Fruit fly (Drosophila melanogaster) whole organism, embryonic: ENCODE results near the gene kirre.

Experiments
- Adf1 ChIP-seq: fragments of 200-800 bp; sonication (Bioruptor generic); IDR thresholded peaks from 2 replicates; pipeline ENCODE4 v1.3.6; 2022; ENCODE audit warnings: missing biosample characterization, missing genetic modification characterization
- Asciz ChIP-seq: fragments of 200-800 bp; sonication (Bioruptor generic); optimal IDR thresholded peaks from 2 replicates; lab custom pipeline; 2017; ENCODE audit warnings: missing biosample characterization, mild to moderate bottlenecking, missing genetic modification characterization, missing genetic modification reagents
- B-H2 ChIP-seq: fragments of 200-800 bp; sonication (Bioruptor generic); optimal IDR thresholded peaks from 2 replicates; lab custom pipeline; 2018; ENCODE audit warnings: missing biosample characterization, mild to moderate bottlenecking, missing genetic modification characterization
- Bdp1 ChIP-seq: fragments of 200-800 bp; sonication (Bioruptor generic); optimal IDR thresholded peaks from 3 replicates; lab custom pipeline; 2016; ENCODE audit warnings: missing biosample characterization, missing genetic modification characterization
- CG10209 ChIP-seq: fragments of 200-800 bp; sonication (Bioruptor generic); optimal IDR thresholded peaks from 3 replicates; lab custom pipeline; 2017; ENCODE audit warnings: missing biosample characterization, mild to moderate bottlenecking, missing genetic modification characterization, missing genetic modification reagents
- CG10274 ChIP-seq: fragments of 200-800 bp; sonication (Bioruptor generic); optimal IDR thresholded peaks from 3 replicates; lab custom pipeline; 2017; ENCODE audit warnings: missing biosample characterization, mild to moderate bottlenecking, missing genetic modification characterization
- CG10462 ChIP-seq: fragments of 200-800 bp; sonication (Bioruptor generic); optimal IDR thresholded peaks from 2 replicates; lab custom pipeline; 2016; ENCODE audit warnings: missing biosample characterization, missing genetic modification characterization
- CG12942 ChIP-seq: fragments of 200-800 bp; sonication (Bioruptor generic); optimal IDR thresholded peaks from 3 replicates; lab custom pipeline; 2016; ENCODE audit warnings: missing biosample characterization, missing genetic modification characterization
- CG1603 ChIP-seq: fragments of 200-800 bp; sonication (Bioruptor generic); optimal IDR thresholded peaks from 2 replicates; lab custom pipeline; 2019; ENCODE audit warnings: missing biosample characterization, mild to moderate bottlenecking, missing genetic modification characterization, moderate library complexity
- CG2712 ChIP-seq: fragments of 200-800 bp; optimal IDR thresholded peaks from 3 replicates; lab custom pipeline; 2019; ENCODE audit warnings: missing biosample characterization, mild to moderate bottlenecking, missing genetic modification characterization, moderate library complexity
- CG31441 ChIP-seq: fragments of 200-800 bp; sonication (Bioruptor generic); IDR thresholded peaks from 2 replicates; pipeline ENCODE4 v1.3.6; 2022; ENCODE audit warnings: missing biosample characterization, missing genetic modification characterization
- CG32772 ChIP-seq: fragments of 200-800 bp; sonication (Bioruptor generic); IDR thresholded peaks from 2 replicates; pipeline ENCODE4 v1.3.6; 2022; ENCODE audit warnings: missing biosample characterization, missing genetic modification characterization
- CG3281 ChIP-seq: fragments of 200-800 bp; sonication (Bioruptor generic); optimal IDR thresholded peaks from 3 replicates; lab custom pipeline; 2017; ENCODE audit warnings: missing biosample characterization, mild to moderate bottlenecking, missing genetic modification characterization
- CG42726 ChIP-seq: fragments of 200-800 bp; sonication (Bioruptor generic); IDR thresholded peaks from 2 replicates; pipeline ENCODE4 v1.3.6; 2022; ENCODE audit warnings: missing biosample characterization, missing genetic modification characterization; ENCODE audit not compliant: partially characterized antibody
- CG4424 ChIP-seq: fragments of 200-800 bp; sonication (Bioruptor generic); optimal IDR thresholded peaks from 3 replicates; lab custom pipeline; 2016; ENCODE audit warnings: missing biosample characterization, missing genetic modification characterization
- CG4617 ChIP-seq: fragments of 200-800 bp; sonication (Bioruptor generic); optimal IDR thresholded peaks from 3 replicates; lab custom pipeline; 2016; ENCODE audit warnings: missing biosample characterization, missing genetic modification characterization, borderline replicate concordance
- CG6654 ChIP-seq: fragments of 200-800 bp; sonication (Bioruptor generic); optimal IDR thresholded peaks from 2 replicates; lab custom pipeline; 2017; ENCODE audit warnings: missing biosample characterization, mild to moderate bottlenecking, missing genetic modification characterization
- CG6765 ChIP-seq: fragments of 200-800 bp; sonication (Bioruptor generic); optimal IDR thresholded peaks from 3 replicates; lab custom pipeline; 2017; ENCODE audit warnings: missing biosample characterization, mild to moderate bottlenecking, missing genetic modification characterization
- CTCF ChIP-seq: fragments of 200-800 bp; sonication (Bioruptor generic); optimal IDR thresholded peaks from 2 replicates; lab custom pipeline; 2017; ENCODE audit warnings: missing biosample characterization, mild to moderate bottlenecking, missing genetic modification characterization, moderate library complexity
- Camta ChIP-seq: fragments of 200-800 bp; sonication (Bioruptor generic); optimal IDR thresholded peaks from 2 replicates; lab custom pipeline; 2016; ENCODE audit warnings: missing biosample characterization, missing genetic modification characterization
- Dfd ChIP-seq, 2 experiments: fragments of >200 bp; optimal IDR thresholded peaks; 2 replicates each; lab custom pipeline; 2017; ENCODE audit warnings: missing biosample characterization in 2 of 2, missing genetic modification characterization in 2 of 2
- Doc2 ChIP-seq: fragments of 200-800 bp; sonication (Bioruptor generic); IDR thresholded peaks from 2 replicates; pipeline ENCODE4 v1.3.6; 2022; ENCODE audit warnings: missing biosample characterization, missing genetic modification characterization
- Ets65A ChIP-seq: fragments of 200-800 bp; sonication (Bioruptor generic); peaks from one replicate; lab custom pipeline; 2016; ENCODE audit warnings: missing biosample characterization, missing genetic modification characterization
- GATAe ChIP-seq: fragments of 200-800 bp; sonication (Bioruptor generic); conservative IDR thresholded peaks from 2 replicates; pipeline ENCODE4 v1.3.6; 2022; ENCODE audit warnings: missing biosample characterization, missing genetic modification characterization
- HHEX ChIP-seq: fragments of 200-800 bp; sonication (Bioruptor generic); optimal IDR thresholded peaks from 3 replicates; lab custom pipeline; 2017; ENCODE audit warnings: missing biosample characterization, mild to moderate bottlenecking, missing genetic modification characterization, missing genetic modification reagents
- HLH3B ChIP-seq: fragments of 200-800 bp; sonication (Bioruptor generic); IDR thresholded peaks from 2 replicates; pipeline ENCODE4 v1.3.6; 2022; ENCODE audit warnings: missing biosample characterization, missing genetic modification characterization
- Lim3 ChIP-seq: fragments of 200-800 bp; sonication (Bioruptor generic); IDR thresholded peaks from 2 replicates; pipeline ENCODE4 v1.3.6; 2022; ENCODE audit warnings: missing biosample characterization, missing genetic modification characterization
- Mes4 ChIP-seq: fragments of 200-800 bp; sonication (Bioruptor generic); optimal IDR thresholded peaks from 2 replicates; lab custom pipeline; 2016; ENCODE audit warnings: missing biosample characterization, missing genetic modification characterization
- NC2β ChIP-seq: fragments of 200-800 bp; sonication (Bioruptor generic); optimal IDR thresholded peaks from 2 replicates; lab custom pipeline; 2016; ENCODE audit warnings: missing biosample characterization, missing genetic modification characterization
- Pdp1 ChIP-seq, 2 experiments: fragments of 200-800 bp; sonication (Bioruptor generic); optimal IDR thresholded peaks; 3 replicates each; lab custom pipeline; 2016; ENCODE audit warnings: missing biosample characterization in 2 of 2, missing genetic modification characterization in 2 of 2, mild to moderate bottlenecking in 1 of 2, moderate library complexity in 1 of 2
- Trl ChIP-seq, 3 experiments: fragments of >200 bp in 2 of 3; fragments of 200-800 bp in 1 of 3; sonication (Bioruptor generic) in 1 of 3; optimal IDR thresholded peaks; 2 replicates in 1 of 3; 3 replicates in 2 of 3; lab custom pipeline; 2016 to 2017; ENCODE audit warnings: missing biosample characterization in 1 of 3, missing genetic modification characterization in 1 of 3
- corto ChIP-seq: fragments of 200-800 bp; sonication (Bioruptor generic); optimal IDR thresholded peaks from 2 replicates; lab custom pipeline; 2016; ENCODE audit warnings: missing biosample characterization, mild to moderate bottlenecking, missing genetic modification characterization, moderate library complexity
- fru ChIP-seq: fragments of >200 bp; optimal IDR thresholded peaks from 2 replicates; lab custom pipeline; 2017
- gcm ChIP-seq: fragments of 200-800 bp; sonication (Bioruptor generic); optimal IDR thresholded peaks from 2 replicates; lab custom pipeline; 2019; ENCODE audit warnings: missing biosample characterization, mild to moderate bottlenecking, missing genetic modification characterization, moderate library complexity
- grn ChIP-seq: fragments of 200-800 bp; sonication (Bioruptor generic); optimal IDR thresholded peaks from 3 replicates; lab custom pipeline; 2017; ENCODE audit warnings: missing biosample characterization, missing genetic modification characterization
- jing ChIP-seq: fragments of 200-800 bp; sonication (Bioruptor generic); optimal IDR thresholded peaks from 2 replicates; lab custom pipeline; 2018; ENCODE audit warnings: missing biosample characterization, mild to moderate bottlenecking, missing genetic modification characterization
- lab ChIP-seq: fragments of 200-800 bp; sonication (Bioruptor generic); optimal IDR thresholded peaks from 3 replicates; lab custom pipeline; 2017; ENCODE audit warnings: missing biosample characterization, missing genetic modification characterization, mild to moderate bottlenecking, moderate library complexity, missing genetic modification reagents
- nmo ChIP-seq: fragments of 200-800 bp; sonication (Bioruptor generic); optimal IDR thresholded peaks from 2 replicates; lab custom pipeline; 2018; ENCODE audit warnings: missing biosample characterization, mild to moderate bottlenecking, missing genetic modification characterization, moderate library complexity
- pnt ChIP-seq: fragments of 200-800 bp; sonication (Bioruptor generic); optimal IDR thresholded peaks from 3 replicates; lab custom pipeline; 2016; ENCODE audit warnings: missing biosample characterization, missing genetic modification characterization
- row ChIP-seq: fragments of 200-800 bp; sonication (Bioruptor generic); IDR thresholded peaks from 3 replicates; pipeline ENCODE4 v1.3.6; 2022; ENCODE audit warnings: missing biosample characterization, missing genetic modification characterization
- sens-2 ChIP-seq: fragments of 200-800 bp; sonication (Bioruptor generic); IDR thresholded peaks from 2 replicates; pipeline ENCODE4 v1.3.6; 2022; ENCODE audit warnings: missing biosample characterization, missing genetic modification characterization
- tio ChIP-seq: fragments of 200-800 bp; sonication (Bioruptor generic); optimal IDR thresholded peaks from 2 replicates; lab custom pipeline; 2017; ENCODE audit warnings: missing biosample characterization, missing genetic modification characterization, inconsistent platforms
- tll ChIP-seq, 2 experiments: fragments of 200-800 bp in 1 of 2; fragments of >200 bp in 1 of 2; sonication (Bioruptor generic) in 1 of 2; optimal IDR thresholded peaks; 2 replicates each; lab custom pipeline; 2017 to 2019; ENCODE audit warnings: missing biosample characterization in 2 of 2, missing genetic modification characterization in 2 of 2, mild to moderate bottlenecking in 1 of 2, moderate library complexity in 1 of 2

The kirre gene

dm6 chrX:2803776-2804175 is 63.6 kb downstream of the kirre start:
- TF ChIP-seq Asciz (no peak), CG12942 (GFP tag; lab: Kevin White, UChicago) (no peak), Mes4 (GFP tag; lab: Kevin White, UChicago) (no peak), CG2712 (tag; lab: Kevin White, UChicago) (no peak), CG42726 (GFP tag; lab: Robert Waterston, UW) (no peak), CTCF (GFP tag; lab: Kevin White, UChicago) (peak; percentile 60), row (GFP tag; lab: Robert Waterston, UW) (0 out of 3 replicates have a peak, but pooled peaks have one; percentile 8), CG4424 (GFP tag; lab: Kevin White, UChicago) (no peak), HLH3B (GFP tag; lab: Robert Waterston, UW) (no peak), CG3281 (GFP tag; lab: Kevin White, UChicago) (no peak), HHEX (GFP tag; lab: Kevin White, UChicago) (no peak), fru (lab: Kevin White, UChicago) (no peak), CG10462 (GFP tag; lab: Kevin White, UChicago) (no peak), gcm (no peak), lab (GFP tag; lab: Kevin White, UChicago) (no peak), pnt (no peak), grn (GFP tag; lab: Kevin White, UChicago) (no peak)
- TF ChIP-seq, all 482 proteins: peak for 2

- TF ChIP-seq CG10209 (GFP tag; lab: Kevin White, UChicago) (no peak), Dfd (GFP tag; optimal IDR thresholded peaks at IDR 0.05; lab: Kevin White, UChicago) (no peak), corto (GFP tag; lab: Kevin White, UChicago) (no peak), Camta (GFP tag; lab: Kevin White, UChicago) (no peak), nmo (GFP tag; lab: Kevin White, UChicago) (no peak), NC2β (GFP tag; lab: Kevin White, UChicago) (no peak), tll (GFP tag; optimal IDR thresholded peaks at IDR 0.05; lab: Kevin White, UChicago) (no peak), B-H2 (GFP tag; lab: Kevin White, UChicago) (no peak), sens-2 (GFP tag; lab: Robert Waterston, UW) (no peak), CG6765 (GFP tag; lab: Kevin White, UChicago) (no peak), Trl (optimal IDR thresholded peaks at IDR 0.05; lab: Kevin White, UChicago) (no peak), Trl (GFP tag; optimal IDR thresholded peaks at IDR 0.05; lab: Kevin White, UChicago) (no peak), Lim3 (GFP tag; lab: Robert Waterston, UW) (no peak), Doc2 (GFP tag; lab: Robert Waterston, UW) (no peak), CG10274 (GFP tag; lab: Kevin White, UChicago) (no peak), Adf1 (GFP tag; lab: Robert Waterston, UW) (no peak), CG4617 (GFP tag; lab: Kevin White, UChicago) (no peak), CG31441 (GFP tag; lab: Robert Waterston, UW) (no peak), tio (GFP tag; lab: Kevin White, UChicago) (no peak)
Observed at dm6 chrX:2809581-2809980, 69.4 kb downstream of the kirre start, which contains the start of gene CG12498. TSS of gene CG12498 (plus strand) at chrX:2809881.

dm6 chrX:2811059-2811458 is 70.9 kb downstream of the kirre start:
- TF ChIP-seq CTCF (GFP tag; lab: Kevin White, UChicago) = peak; percentile 64
- no peak for TF ChIP-seq CG6654 (GFP tag; lab: Kevin White, UChicago)
- no peak for TF ChIP-seq CG32772
- TF ChIP-seq Ets65A (GFP tag; lab: Kevin White, UChicago) = peak; percentile 51
- TF ChIP-seq Bdp1 (GFP tag; lab: Kevin White, UChicago) = no peak
- no peak for TF ChIP-seq CG1603
- TF ChIP-seq jing (GFP tag; lab: Kevin White, UChicago) = no peak
- no peak for TF ChIP-seq Pdp1 (GFP tag; optimal IDR thresholded peaks at IDR 0.05; lab: Kevin White, UChicago)
- TF ChIP-seq GATAe (GFP tag; lab: Robert Waterston, UW) = no peak
- TF ChIP-seq, all 482 proteins: peak for 2
